Worm (Caenorhabditis elegans): ENCODE measurements around the gene C32D5.7.

C32D5.7 gene

DNA sequence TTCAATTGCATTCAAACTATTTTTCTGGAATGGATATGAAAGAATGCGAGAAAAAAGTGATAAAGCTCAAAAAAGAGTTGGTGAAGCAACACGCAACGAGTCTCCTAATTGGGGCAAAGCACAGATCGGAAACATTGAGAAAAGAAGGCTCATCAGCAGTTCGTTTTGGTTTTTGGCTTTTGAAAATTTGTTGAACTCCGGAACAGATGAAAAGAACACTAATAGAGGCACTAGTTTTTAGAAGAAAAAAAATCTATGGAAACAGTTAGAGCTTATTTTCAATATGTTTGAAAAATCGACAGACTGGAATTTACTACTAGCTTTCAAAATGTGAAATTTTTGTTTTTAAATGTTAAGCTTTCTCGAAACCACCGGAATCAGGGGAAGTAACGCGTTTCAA, 28.0 kb downstream of the C32D5.7 start:
- TF ChIP-seq tab-1 (GFP tag; IDR thresholded peaks at IDR 0.05) (no peak), med-1 (GFP tag; optimal IDR thresholded peaks at IDR 0.05; ENCODE audit: insufficient read depth) (no peak), klf-2 (GFP tag; conservative IDR thresholded peaks at IDR 0.05) (no peak), T22C8.4 (GFP tag; IDR thresholded peaks at IDR 0.05) (no peak), ztf-29 (GFP tag; IDR thresholded peaks at IDR 0.05) (no peak), flt-1 (GFP tag; IDR thresholded peaks at IDR 0.05) (no peak), ztf-23 (GFP tag; IDR thresholded peaks at IDR 0.05) (no peak)

ce11 chrII:6311459-6311858, 28.4 kb downstream of the C32D5.7 start:
- TF ChIP-seq ztf-29 (GFP tag; IDR thresholded peaks at IDR 0.05) (no peak), tab-1 (GFP tag; IDR thresholded peaks at IDR 0.05) (no peak), cog-1 (tag; optimal IDR thresholded peaks at IDR 0.05) (no peak), ztf-23 (GFP tag; IDR thresholded peaks at IDR 0.05) (no peak), flt-1 (GFP tag; IDR thresholded peaks at IDR 0.05) (no peak), ref-1 (GFP tag; conservative IDR thresholded peaks at IDR 0.05) (no peak), T22C8.4 (GFP tag; IDR thresholded peaks at IDR 0.05) (no peak), klf-2 (GFP tag; conservative IDR thresholded peaks at IDR 0.05) (no peak), med-1 (GFP tag; optimal IDR thresholded peaks at IDR 0.05; ENCODE audit: insufficient read depth) (no peak)

- TF ChIP-seq med-1 (GFP tag; optimal IDR thresholded peaks at IDR 0.05; ENCODE audit: insufficient read depth) (no peak), ztf-23 (GFP tag; IDR thresholded peaks at IDR 0.05) (no peak)
Observed at ce11 chrII:6309198-6309597, 30.6 kb downstream of the C32D5.7 start, which contains the start of gene glb-10. TSS of gene glb-10 (minus strand) at chrII:6309298.

DNA sequence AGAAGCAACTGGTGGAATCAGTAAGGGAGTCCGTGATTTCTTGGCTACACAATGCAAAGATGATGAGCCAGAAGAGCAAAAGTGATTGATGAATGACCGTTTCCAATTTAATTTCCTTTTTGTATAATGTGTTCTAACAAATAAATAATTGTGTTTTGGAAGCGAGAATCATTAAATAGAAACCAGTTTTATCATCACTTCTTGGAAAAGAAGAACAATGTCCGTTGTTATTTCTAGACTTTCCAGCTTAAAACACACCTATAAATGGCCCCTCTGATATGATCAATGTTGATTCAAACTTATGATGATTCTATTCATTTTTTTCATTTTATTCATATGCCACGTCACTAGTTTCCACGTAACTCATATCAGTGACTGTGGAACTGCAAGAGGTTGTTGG, 33.7 kb downstream of the C32D5.7 start, which contains the start of gene C29F5.8:
Gene C29F5.8, plus strand, starts transcription at position 301 of the 400 bp plus-strand sequence.
- TF ChIP-seq tab-1 (GFP tag; IDR thresholded peaks at IDR 0.05), result no peak
- TF ChIP-seq ztf-23 (GFP tag; IDR thresholded peaks at IDR 0.05), result no peak
- no peak for TF ChIP-seq med-1 (GFP tag; optimal IDR thresholded peaks at IDR 0.05; ENCODE audit: insufficient read depth)
- TF ChIP-seq T22C8.4 (GFP tag; IDR thresholded peaks at IDR 0.05), result no peak
- no peak for TF ChIP-seq flt-1 (GFP tag; IDR thresholded peaks at IDR 0.05)
- no peak for TF ChIP-seq klf-2 (GFP tag; conservative IDR thresholded peaks at IDR 0.05)
- no peak for TF ChIP-seq cog-1 (tag; optimal IDR thresholded peaks at IDR 0.05)
- no peak for TF ChIP-seq ref-1 (GFP tag; conservative IDR thresholded peaks at IDR 0.05)
- no peak for TF ChIP-seq ztf-29 (GFP tag; IDR thresholded peaks at IDR 0.05)

ce11 chrII:6303209-6303740, 36.6 kb downstream of the C32D5.7 start, which contains the start of gene C29F5.1:
TSS of gene C29F5.1 (plus strand) at chrII:6303525.
- TF ChIP-seq T22C8.4 (GFP tag; IDR thresholded peaks at IDR 0.05), result no peak
- no peak for TF ChIP-seq med-1 (GFP tag; optimal IDR thresholded peaks at IDR 0.05; ENCODE audit: insufficient read depth)
- no peak for TF ChIP-seq cog-1 (tag; optimal IDR thresholded peaks at IDR 0.05)
- TF ChIP-seq flt-1 (GFP tag; IDR thresholded peaks at IDR 0.05), result no peak
- no peak for TF ChIP-seq klf-2 (GFP tag; conservative IDR thresholded peaks at IDR 0.05)
- TF ChIP-seq ztf-23 (GFP tag; IDR thresholded peaks at IDR 0.05), result no peak
- no peak for TF ChIP-seq ztf-29 (GFP tag; IDR thresholded peaks at IDR 0.05)
- no peak for TF ChIP-seq ref-1 (GFP tag; conservative IDR thresholded peaks at IDR 0.05)
- no peak for TF ChIP-seq tab-1 (GFP tag; IDR thresholded peaks at IDR 0.05)

DNA sequence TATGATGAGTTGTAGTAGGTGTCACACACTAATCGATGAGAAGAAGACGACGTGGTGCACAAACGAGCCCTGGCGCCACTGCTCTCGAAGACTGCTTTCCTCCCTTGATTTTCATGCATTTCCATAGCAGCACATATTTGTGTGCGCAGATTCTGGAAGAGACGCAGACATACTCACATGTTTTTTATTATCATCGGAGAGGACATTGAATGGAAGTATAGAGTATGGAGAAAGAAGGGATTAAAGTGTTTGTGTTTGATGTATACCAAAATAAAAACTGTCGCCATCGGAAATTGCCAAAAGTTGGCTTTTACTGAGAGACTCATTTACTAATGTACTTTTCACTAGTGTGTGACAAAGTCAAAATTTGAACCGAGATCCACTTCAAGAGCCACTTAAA, 45.6 kb downstream of the C32D5.7 start, which contains the start of gene mps-1:
Gene mps-1, minus strand, starts transcription at position 101 of the 400 bp plus-strand sequence.
- no peak for TF ChIP-seq cog-1 (tag; optimal IDR thresholded peaks at IDR 0.05)
- no peak for TF ChIP-seq flt-1 (GFP tag; IDR thresholded peaks at IDR 0.05)
- no peak for TF ChIP-seq klf-2 (GFP tag; conservative IDR thresholded peaks at IDR 0.05)
- no peak for TF ChIP-seq ztf-23 (GFP tag; IDR thresholded peaks at IDR 0.05)
- no peak for TF ChIP-seq ztf-29 (GFP tag; IDR thresholded peaks at IDR 0.05)
- TF ChIP-seq T22C8.4 (GFP tag; IDR thresholded peaks at IDR 0.05), result no peak
- no peak for TF ChIP-seq tab-1 (GFP tag; IDR thresholded peaks at IDR 0.05)
- no peak for TF ChIP-seq ref-1 (GFP tag; conservative IDR thresholded peaks at IDR 0.05)
- TF ChIP-seq med-1 (GFP tag; optimal IDR thresholded peaks at IDR 0.05; ENCODE audit: insufficient read depth), result no peak

DNA sequence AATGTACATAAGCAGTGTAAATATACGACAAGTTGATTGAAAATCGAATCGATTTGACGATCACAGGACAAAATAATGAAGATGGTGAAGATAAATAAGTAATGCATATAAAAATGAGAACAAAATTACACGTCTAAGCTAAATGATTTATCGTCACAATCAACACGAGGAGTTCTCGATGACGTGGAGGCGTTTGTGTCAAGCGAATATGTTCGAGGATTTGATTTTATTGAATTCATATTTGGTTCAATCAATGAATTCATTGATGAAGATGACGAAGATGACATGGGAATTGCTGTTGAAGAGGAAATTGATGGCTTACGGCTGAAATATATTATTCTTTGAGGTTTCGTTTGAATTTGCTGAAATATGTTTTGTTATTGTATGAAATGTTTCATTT, 47.3 kb downstream of the C32D5.7 start, which contains the start of gene nyn-3:
Gene nyn-3, minus strand, starts transcription at position 101 of the 400 bp plus-strand sequence.
- no peak for TF ChIP-seq ztf-23 (GFP tag; IDR thresholded peaks at IDR 0.05)
- TF ChIP-seq ref-1 (GFP tag; conservative IDR thresholded peaks at IDR 0.05), result no peak
- no peak for TF ChIP-seq ztf-29 (GFP tag; IDR thresholded peaks at IDR 0.05)
- TF ChIP-seq flt-1 (GFP tag; IDR thresholded peaks at IDR 0.05), result no peak
- TF ChIP-seq T22C8.4 (GFP tag; IDR thresholded peaks at IDR 0.05), result no peak
- TF ChIP-seq klf-2 (GFP tag; conservative IDR thresholded peaks at IDR 0.05), result no peak
- no peak for TF ChIP-seq med-1 (GFP tag; optimal IDR thresholded peaks at IDR 0.05; ENCODE audit: insufficient read depth)

DNA sequence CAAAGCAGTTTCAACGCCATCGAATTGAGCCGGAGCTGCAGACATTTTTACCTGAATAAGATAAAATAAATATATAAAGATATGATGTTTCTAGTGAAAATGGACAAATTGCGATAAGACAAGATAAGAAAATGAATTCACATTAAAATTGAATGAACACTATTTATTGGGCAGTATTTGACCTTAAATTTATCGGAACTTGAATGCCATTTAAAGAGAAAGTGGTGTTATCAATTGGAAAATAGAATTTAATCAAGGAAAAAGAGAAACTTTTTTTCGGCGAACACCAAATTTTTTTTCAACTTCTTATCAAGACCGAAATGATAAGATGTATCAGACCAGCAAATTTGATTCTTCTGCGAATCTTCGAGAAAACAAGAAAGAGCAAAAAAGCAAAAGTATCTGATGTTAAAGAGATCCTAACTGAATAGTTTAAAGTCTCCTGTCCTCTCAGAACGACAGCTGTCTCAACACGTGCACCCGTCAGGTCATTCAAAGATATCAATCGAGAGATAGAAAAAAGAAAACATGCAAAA, 49.7 kb downstream of the C32D5.7 start, which contains the start of gene upb-1:
Gene upb-1, minus strand, starts transcription at position 51 of the 536 bp plus-strand sequence.
- TF ChIP-seq cog-1 (tag; optimal IDR thresholded peaks at IDR 0.05) (no peak), klf-2 (GFP tag; conservative IDR thresholded peaks at IDR 0.05) (no peak), ztf-23 (GFP tag; IDR thresholded peaks at IDR 0.05) (no peak), T22C8.4 (GFP tag; IDR thresholded peaks at IDR 0.05) (no peak)

ce11 chrII:6288104-6288503, 51.7 kb downstream of the C32D5.7 start:
- TF ChIP-seq tab-1 (GFP tag; IDR thresholded peaks at IDR 0.05), result no peak
- TF ChIP-seq flt-1 (GFP tag; IDR thresholded peaks at IDR 0.05), result no peak
- no peak for TF ChIP-seq klf-2 (GFP tag; conservative IDR thresholded peaks at IDR 0.05)
- TF ChIP-seq med-1 (GFP tag; optimal IDR thresholded peaks at IDR 0.05; ENCODE audit: insufficient read depth), result no peak
- no peak for TF ChIP-seq T22C8.4 (GFP tag; IDR thresholded peaks at IDR 0.05)
- no peak for TF ChIP-seq ztf-29 (GFP tag; IDR thresholded peaks at IDR 0.05)
- no peak for TF ChIP-seq ztf-23 (GFP tag; IDR thresholded peaks at IDR 0.05)
- TF ChIP-seq cog-1 (tag; optimal IDR thresholded peaks at IDR 0.05), result no peak
- no peak for TF ChIP-seq ref-1 (GFP tag; conservative IDR thresholded peaks at IDR 0.05)

ce11 chrII:6286865-6287264, 53.0 kb downstream of the C32D5.7 start, which contains the start of gene F13H8.6:
TSS of gene F13H8.6 (minus strand) at chrII:6286965.
- TF ChIP-seq ztf-29 (GFP tag; IDR thresholded peaks at IDR 0.05) (no peak), med-1 (GFP tag; optimal IDR thresholded peaks at IDR 0.05; ENCODE audit: insufficient read depth) (no peak), klf-2 (GFP tag; conservative IDR thresholded peaks at IDR 0.05) (no peak), cog-1 (tag; optimal IDR thresholded peaks at IDR 0.05) (no peak)
